Worm (Caenorhabditis elegans): ENCODE measurements around the gene cut-1.

cut-1 gene

DNA sequence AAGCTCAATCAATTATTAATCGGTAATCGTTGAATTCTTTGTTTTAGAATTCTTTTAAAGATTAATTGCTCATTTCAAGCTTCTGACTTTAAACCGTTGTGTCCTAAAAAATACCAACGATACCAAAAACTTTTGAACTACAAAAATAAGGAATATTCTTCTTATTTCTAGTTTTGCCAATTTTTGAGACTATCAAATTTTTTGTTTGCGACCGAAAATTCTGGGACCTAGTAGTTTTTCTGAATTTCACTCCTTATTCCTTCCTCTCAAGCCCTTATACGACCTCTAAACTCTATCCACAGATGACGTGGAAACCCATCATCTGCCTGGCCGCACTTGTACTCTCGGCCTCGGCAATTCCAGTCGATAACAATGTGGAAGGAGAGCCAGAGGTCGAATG is at the start of gene cut-1:
Gene cut-1 (plus strand): TSS at position 301 of the 400 bp plus-strand sequence.
- TF ChIP-seq unc-62 (GFP tag; optimal IDR thresholded peaks at IDR 0.05): no peak

DNA sequence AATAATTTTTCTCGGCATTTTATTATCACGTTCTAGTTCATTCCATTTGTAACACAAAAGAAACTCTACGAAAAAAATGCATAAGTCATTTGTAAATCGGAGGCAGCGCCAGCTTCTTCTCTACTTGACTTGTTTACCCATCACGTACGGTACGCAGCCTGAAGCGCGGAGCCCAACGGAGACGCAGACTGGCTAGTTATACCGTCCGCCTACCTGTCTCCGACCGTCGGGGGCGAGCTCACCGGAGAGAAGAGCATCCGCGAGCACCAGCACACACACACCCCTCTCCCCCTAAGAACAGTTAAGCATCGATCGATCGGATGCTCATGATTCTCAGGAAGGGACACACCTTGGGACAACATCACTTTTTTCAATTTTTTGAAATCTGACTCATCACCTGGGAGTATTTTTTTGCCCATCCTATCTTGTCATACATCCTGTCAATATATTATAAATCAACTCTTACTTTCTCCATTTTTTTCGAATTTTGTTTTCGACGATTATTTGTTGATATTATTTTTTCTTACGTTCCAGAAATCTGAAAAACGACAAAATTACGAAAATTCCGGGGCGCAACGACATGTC is 47.1 kb upstream of the cut-1 start, which contains the start of gene plpr-1:
Gene plpr-1 (plus strand): TSS at position 535 of the 585 bp plus-strand sequence.
- no peak for TF ChIP-seq unc-62 (GFP tag; optimal IDR thresholded peaks at IDR 0.05)

DNA sequence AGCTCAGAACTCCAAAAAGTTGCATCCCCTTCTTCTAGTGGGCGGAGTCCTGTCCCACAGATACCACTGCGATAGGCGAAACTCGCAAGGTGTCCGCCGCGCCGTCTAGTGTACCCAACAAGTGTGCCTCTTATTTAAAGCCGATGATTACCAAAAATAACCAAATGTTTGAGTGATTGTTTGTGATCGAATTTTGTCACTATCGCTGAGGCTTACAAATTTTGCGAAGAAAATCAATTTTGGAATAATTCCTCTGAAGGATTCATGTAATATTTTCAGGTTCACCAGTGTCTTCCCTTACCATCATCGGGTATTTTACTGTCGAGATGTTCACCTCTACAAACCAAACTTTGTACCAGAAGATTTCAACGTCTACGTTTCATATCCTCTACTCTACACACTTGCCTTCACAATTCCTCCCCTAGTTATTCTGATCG is 44.9 kb upstream of the cut-1 start:
- TF ChIP-seq unc-62 (GFP tag; optimal IDR thresholded peaks at IDR 0.05): no peak

DNA sequence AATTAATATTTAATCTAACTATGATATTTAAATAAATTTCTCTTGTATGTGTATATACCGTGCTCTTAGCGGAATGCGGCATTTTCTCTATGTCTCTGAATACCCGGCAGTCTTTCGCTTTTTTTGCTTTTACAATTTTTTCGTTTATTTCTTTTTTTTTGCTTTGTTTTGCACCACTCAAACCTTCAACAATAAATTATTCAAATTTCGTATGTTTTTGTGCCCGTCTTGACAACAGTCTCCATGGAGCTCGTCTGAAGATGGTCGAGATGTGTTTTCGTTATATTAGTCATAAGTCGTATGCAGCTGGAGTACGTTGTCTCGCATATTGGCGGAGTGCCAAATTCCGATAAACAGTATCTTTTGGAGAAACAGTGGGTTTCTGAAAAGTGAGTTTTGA is 42.5 kb upstream of the cut-1 start, which contains the start of gene T06D8.2:
Gene T06D8.2 (plus strand): TSS at position 301 of the 400 bp plus-strand sequence.
- TF ChIP-seq unc-62 (GFP tag; optimal IDR thresholded peaks at IDR 0.05): no peak

DNA sequence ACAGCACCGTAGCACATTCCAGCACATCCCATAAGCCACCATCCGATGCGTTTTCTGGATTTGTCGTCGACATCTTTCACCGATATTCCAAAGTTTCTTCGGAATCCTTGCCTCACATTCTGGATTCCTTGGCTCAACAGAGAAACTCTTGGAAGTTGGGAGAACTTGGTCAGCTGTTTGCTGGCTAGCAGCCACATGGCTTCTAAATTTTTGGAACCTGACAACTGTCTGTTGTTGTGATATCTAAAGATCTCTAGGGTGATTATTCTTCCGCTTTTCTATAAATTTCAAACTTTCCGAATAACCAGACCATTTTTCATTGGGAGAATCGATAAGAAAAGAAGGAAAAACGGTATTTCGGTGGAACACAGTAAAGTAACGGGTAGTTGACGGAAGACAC is 34.2 kb upstream of the cut-1 start, which contains the start of gene cox-15:
Gene cox-15 (minus strand): TSS at position 202 of the 400 bp plus-strand sequence.
- no peak for TF ChIP-seq unc-62 (GFP tag; optimal IDR thresholded peaks at IDR 0.05)

DNA sequence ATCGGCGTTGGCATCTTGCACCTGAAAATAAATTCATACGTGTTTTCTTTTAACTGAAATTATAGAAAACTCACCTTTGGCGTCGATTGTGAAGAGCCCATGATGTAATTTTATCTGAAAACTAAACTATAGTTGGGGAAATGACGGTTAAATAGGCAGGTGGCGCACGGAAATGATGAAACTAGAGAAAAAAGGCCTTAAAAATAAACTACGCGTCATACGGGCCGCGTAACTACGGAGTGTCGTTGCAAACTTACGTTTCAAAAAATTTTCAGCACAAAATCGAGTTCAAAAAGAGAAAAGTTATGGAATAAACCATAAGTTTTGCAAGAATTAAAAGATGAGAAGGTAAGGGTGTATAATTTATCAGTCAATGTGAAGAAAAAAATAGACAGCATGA is 32.6 kb upstream of the cut-1 start, which contains the start of gene cchl-1:
Gene cchl-1 (minus strand): TSS at position 114 of the 400 bp plus-strand sequence.
- TF ChIP-seq unc-62 (GFP tag; optimal IDR thresholded peaks at IDR 0.05): no peak

DNA sequence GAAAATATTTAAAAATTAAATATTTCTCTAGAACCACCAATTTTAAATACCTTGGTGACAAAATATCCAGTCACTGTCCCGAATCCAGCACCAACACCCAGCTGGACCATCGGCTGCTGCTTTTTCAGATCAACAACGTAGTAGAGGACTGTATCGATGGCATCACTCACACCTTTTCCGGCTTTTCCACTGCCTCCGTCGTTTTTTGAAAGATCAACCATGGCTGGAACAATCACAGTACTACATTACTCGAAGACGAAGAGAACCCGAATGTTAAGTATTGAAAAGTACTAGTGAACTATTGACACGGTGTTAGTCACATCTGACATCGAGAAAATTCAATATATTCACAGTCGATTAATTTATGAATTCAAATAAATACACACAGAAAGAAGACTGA is 31.8 kb upstream of the cut-1 start, which contains the start of gene fndc-1:
Gene fndc-1 (minus strand): TSS at position 227 of the 400 bp plus-strand sequence.
- TF ChIP-seq unc-62 (GFP tag; optimal IDR thresholded peaks at IDR 0.05): no peak

DNA sequence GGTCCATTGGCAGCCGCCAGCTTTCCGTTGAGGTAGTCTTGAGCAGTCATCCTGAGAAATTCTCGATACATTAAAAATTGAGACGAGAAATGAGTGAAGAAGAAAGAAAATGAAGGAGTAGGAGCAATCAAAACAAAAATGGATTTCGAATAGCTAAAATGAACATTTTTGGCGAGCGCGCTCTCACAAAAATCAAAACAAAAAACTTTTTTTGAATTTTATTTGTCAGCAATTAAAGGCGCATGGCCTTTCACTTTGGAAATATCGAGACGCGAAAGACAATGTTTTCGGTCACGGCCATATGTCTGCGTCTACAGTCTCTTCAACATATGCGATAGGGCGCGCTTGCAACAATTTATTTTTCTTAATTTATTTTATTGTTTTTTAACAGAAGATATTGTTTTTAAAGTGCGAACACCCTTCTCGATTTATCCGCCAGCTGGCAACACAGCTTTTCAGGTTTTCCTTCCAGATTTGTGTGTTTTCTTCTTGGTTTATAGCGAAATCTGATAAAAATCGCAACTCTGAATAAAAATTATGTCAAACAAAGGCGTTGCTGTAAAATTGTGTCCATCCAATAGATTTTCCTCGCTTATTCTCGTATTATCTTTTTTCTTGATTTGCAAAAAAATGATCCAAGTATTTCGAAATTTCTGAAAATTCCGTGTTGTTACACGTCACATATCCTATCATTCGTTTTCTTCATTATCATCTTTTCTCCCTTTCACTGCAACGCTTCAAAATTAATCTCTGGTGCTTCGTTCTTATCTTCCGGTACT is 29.9 kb upstream of the cut-1 start, which contains the start of the genes rpn-9 and T06D8.9:
Gene rpn-9 (minus strand): TSS at position 51 of the 779 bp plus-strand sequence.
Gene T06D8.9 (plus strand): TSS at position 729 of the 779 bp plus-strand sequence.
- no peak for TF ChIP-seq unc-62 (GFP tag; optimal IDR thresholded peaks at IDR 0.05)

DNA sequence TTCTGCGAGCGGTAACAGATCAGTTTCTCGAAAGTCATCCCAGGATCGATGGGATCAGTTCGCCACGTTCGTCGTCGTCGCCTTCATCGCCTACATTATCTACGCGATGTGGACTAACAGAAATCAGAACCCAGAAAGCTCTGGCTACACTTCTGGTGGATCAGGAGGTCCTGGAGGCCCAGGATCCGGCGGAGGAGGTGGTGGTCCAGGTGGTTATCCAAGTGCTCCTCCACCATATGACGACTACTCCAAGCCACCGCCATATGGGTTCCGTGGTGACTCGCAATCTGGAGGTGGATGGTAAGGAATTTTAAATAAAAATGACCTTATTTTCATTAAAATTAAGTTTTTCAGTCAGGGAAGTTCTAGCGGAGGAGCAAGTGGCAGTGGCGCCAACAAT is 28.7 kb upstream of the cut-1 start:
- no peak for TF ChIP-seq unc-62 (GFP tag; optimal IDR thresholded peaks at IDR 0.05)

DNA sequence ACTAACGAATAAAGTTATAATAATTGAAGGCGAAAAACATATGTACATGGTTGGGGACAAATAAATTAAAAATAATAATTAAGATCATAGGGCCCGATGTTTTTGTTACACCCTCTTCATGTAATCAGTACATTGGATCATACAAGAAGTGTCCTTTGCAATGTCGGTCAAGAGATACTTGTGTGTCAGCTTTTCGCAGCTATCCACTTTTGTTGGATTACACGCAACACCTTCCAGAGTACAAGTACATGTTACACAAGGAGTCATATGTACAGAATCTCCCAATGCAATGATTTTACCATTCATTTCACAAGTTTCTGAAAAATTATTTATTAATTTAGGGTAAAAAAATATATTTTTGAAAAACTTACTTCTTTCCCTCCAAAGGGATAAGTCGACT is 28.0 kb upstream of the cut-1 start:
- TF ChIP-seq unc-62 (GFP tag; optimal IDR thresholded peaks at IDR 0.05): no peak

DNA sequence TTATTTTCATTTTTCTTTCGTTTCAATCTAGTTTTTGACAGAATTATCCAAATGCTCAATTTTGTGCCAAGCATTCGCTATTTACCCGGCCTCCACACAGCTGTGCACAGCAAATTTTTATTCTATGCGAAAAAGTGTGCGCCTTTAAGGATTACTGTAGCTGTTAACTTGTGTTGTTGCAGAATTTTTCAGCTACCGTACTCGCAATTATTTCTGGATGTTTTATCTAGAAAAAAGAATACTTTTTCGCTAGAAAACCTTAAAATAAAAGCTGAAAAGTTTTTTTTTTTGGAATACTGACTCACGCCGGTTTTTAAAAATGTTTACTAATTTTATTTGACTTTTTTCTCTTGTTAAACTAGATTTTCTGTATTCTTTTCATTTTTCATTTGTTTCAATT is 27.4 kb upstream of the cut-1 start:
- no peak for TF ChIP-seq unc-62 (GFP tag; optimal IDR thresholded peaks at IDR 0.05)

DNA sequence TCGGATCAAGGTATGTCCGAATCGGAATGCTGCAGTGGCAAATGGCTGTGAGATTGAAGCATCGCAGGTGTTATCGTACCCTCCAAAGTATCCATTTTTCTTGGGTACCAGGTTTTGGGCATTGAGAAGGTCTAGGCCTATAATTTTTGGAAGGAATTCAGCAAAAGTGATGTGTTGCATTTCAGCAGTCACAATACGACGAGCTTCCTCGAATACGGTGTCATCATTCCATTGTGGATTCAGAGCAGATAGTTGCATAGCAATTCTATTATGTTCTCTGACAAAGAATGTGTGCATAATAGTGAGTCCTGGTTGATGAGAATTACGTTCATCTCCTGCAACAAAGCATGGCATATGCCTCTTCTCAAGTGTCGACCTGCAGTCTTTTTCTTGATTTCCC is 26.0 kb upstream of the cut-1 start:
- TF ChIP-seq unc-62 (GFP tag; optimal IDR thresholded peaks at IDR 0.05): no peak

DNA sequence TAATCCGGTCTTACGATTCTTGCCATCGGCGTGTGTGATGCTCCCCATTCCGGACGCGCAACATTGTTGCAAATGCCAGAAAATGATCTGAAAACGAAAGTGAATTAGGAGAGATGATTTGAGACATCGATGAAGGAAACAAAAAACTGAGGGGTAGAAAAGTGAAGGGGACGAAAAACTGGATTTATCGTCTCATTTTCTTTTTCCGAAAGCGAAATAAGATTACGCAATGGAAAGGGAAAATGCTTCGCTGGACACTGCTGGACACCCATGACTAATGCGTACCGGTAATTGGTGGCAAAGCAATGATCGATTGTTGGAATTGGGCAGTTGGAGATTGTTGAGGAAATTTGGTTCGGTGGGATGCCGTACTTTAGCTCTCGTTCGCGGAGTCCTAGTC is 22.4 kb upstream of the cut-1 start:
- no peak for TF ChIP-seq unc-62 (GFP tag; optimal IDR thresholded peaks at IDR 0.05)

DNA sequence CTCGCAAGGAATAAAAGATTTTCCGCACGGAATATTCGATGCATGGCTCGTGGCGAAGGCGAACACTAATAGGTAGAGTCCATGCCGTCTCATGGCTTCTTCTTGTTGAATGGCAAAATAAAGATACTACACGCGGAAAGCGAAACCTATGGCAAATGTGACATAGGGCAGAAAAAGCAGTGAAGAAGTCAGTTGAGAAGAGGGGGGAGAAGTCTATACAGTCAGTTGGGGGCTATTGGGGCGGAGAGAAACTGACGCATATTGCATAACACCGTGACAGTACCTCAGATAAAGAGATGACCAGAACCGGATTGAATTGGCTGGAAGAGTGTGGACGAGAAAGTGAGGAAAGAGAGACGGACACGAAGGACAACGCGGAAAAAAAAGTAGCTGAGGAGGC is 21.5 kb upstream of the cut-1 start, which contains the start of gene T06D8.10:
Gene T06D8.10 (minus strand): TSS at position 101 of the 400 bp plus-strand sequence.
- no peak for TF ChIP-seq unc-62 (GFP tag; optimal IDR thresholded peaks at IDR 0.05)

DNA sequence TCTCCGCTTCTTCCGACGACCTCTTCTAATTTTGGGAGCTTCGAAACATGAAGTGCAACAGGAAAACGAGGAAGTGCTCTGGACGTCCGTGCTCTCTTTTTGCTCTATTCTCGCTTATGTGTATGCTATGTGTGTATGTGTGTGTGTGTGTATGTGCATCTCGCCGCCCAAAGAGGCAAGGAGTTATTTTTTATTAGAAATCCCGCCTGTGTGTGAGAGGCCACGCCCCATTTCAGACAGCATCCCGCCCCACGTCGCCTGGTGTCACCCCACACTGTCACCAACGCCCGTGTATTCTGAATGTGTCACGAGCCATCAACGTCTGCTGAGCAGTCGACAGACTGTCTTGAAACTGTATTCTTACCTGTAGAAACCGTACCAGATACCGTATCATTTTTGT is 13.4 kb upstream of the cut-1 start, which contains the start of gene T05B9.2:
Gene T05B9.2 (plus strand): TSS at position 301 of the 400 bp plus-strand sequence.
- TF ChIP-seq unc-62 (GFP tag; optimal IDR thresholded peaks at IDR 0.05): no peak

DNA sequence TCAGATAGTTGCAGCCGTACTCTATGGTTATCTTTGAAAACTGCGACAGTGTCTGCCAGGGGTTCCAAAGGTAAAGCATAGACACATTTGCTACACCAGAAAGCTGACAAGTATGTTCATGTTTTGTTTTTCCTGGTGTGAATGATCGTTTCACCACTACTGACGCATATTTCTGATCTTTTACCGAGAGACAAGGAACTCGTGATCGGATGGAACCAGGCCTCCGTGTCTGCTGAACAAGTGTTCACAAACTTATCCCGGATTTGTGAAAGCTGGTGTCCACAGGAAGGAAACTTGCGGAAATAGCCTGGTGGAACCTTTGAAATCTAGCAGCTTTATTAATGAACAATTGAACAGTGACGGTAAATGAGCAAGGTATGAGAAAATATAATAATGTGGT is 9.2 kb upstream of the cut-1 start:
- TF ChIP-seq unc-62 (GFP tag; optimal IDR thresholded peaks at IDR 0.05): no peak
